Fruit fly (Drosophila melanogaster): ENCODE measurements around the gene CG1394.
A peak's percentile ranks its signal among the peaks of the same experiment; 100 is the strongest.

The CG1394 gene

DNA sequence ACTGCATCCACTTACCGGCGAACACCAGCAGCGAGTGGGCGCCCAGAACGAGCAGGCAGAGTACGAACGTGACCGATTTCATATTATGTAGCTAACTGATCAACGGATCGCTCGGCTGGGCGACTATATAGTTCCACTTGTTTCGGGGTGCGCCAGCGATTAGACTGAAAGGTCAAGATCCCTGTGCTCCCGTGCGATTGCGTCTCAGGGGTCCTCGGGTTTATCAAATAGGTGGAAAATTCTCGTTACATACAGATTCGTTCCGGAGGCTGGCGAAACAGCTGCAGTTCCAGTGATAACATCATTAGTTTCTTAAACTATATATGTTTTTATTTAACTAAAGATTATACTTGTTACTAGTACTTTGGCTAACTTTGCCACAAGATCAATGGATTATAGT, 30.3 kb downstream of the CG1394 start, which contains the start of gene ssp7:
Gene ssp7 (minus strand): TSS at position 101 of the 400 bp plus-strand sequence.
- no peak for TF ChIP-seq Camta (GFP tag; optimal IDR thresholded peaks at IDR 0.05)
- no peak for TF ChIP-seq grau (tag; optimal IDR thresholded peaks at IDR 0.05)
- TF ChIP-seq CG34376 (GFP tag; optimal IDR thresholded peaks at IDR 0.05), result peak; percentile 20

DNA sequence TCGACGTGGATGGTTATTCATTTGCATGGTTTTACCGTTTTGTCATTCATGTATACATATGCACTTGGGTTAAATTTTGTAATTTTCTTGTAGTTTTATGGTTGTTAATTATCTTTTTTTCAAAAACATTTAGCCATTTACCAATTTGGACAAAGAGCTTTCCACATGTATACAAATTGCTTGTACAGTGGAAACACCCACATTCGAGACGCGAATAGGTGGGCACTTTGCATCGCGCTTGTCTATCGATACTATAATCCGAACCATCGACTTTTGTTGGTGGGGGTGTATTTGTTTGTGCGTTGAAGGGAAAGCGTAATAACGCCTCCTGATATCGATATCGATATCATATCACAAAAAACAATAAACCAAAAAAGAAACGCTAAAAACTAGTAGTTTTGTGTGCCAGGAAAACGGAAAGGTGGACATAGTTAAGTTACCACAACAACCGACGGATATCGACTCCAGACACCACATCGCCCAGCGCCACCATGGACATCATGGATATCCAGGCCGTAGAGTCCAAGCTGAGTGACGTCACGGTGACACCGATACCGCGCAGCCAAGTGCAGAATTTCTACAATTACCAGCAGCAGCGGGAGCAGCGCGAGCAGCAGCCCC, 32.8 kb downstream of the CG1394 start, which contains the start of gene CDK2AP1:
Gene CDK2AP1 (plus strand): TSS at position 294 of the 621 bp plus-strand sequence.
- TF ChIP-seq CG13624 (GFP tag; optimal IDR thresholded peaks at IDR 0.05) (peak; percentile 77), dpn (GFP tag; optimal IDR thresholded peaks at IDR 0.05) (peak in 1 of 2 experiments; percentile 37), CG4617 (GFP tag; optimal IDR thresholded peaks at IDR 0.05; ENCODE audit: borderline replicate concordance) (peak; percentile 54), Chrac-16 (GFP tag; optimal IDR thresholded peaks at IDR 0.05) (peak; percentile 3), CG14014 (GFP tag; IDR thresholded peaks at IDR 0.05) (0 out of 2 replicates have a peak, but pooled peaks have one; percentile 17), CHES-1-like (GFP tag; optimal IDR thresholded peaks at IDR 0.05) (peak; percentile 13), CG5245 (GFP tag; optimal IDR thresholded peaks at IDR 0.05) (no peak), ssp (GFP tag; IDR thresholded peaks at IDR 0.05) (peak; percentile 96), slbo (GFP tag; IDR thresholded peaks at IDR 0.05) (peak; percentile 55), Atf6 (GFP tag; IDR thresholded peaks at IDR 0.05) (no peak), CG15269 (tag; optimal IDR thresholded peaks at IDR 0.05) (peak; percentile 24), CG13775 (GFP tag; optimal IDR thresholded peaks at IDR 0.05) (peak; percentile 25), MBD-R2 (GFP tag; IDR thresholded peaks at IDR 0.05) (peak; percentile 41; the same call in 1 of the 2 replicates), trem (tag; optimal IDR thresholded peaks at IDR 0.05) (peak; percentile 44), CG7357 (GFP tag; IDR thresholded peaks at IDR 0.05) (peak; percentile 98), sob (GFP tag; IDR thresholded peaks at IDR 0.05) (peak; percentile 27; the same call in 1 of the 2 replicates), tx (GFP tag; optimal IDR thresholded peaks at IDR 0.05) (peak; percentile 3), Nf-YB (GFP tag; optimal IDR thresholded peaks at IDR 0.05) (no peak), E2f2 (GFP tag; IDR thresholded peaks at IDR 0.05) (0 out of 2 replicates have a peak, but pooled peaks have one; percentile 7), Awh (GFP tag; IDR thresholded peaks at IDR 0.05) (no peak), inv (GFP tag; IDR thresholded peaks at IDR 0.05; ENCODE audit: partially characterized antibody) (peak; percentile 58), CG12769 (tag; optimal IDR thresholded peaks at IDR 0.05) (no peak), vnd (GFP tag; IDR thresholded peaks at IDR 0.05; ENCODE audit: partially characterized antibody) (peak; percentile 70), CG9932 (GFP tag; IDR thresholded peaks at IDR 0.05) (peak; percentile 55; the same call in 1 of the 2 replicates), dm (GFP tag; optimal IDR thresholded peaks at IDR 0.05) (peak; percentile 14), CG43689 (GFP tag; IDR thresholded peaks at IDR 0.05) (no peak), vvl (GFP tag; IDR thresholded peaks at IDR 0.05) (peak; percentile 63), CG6654 (GFP tag; optimal IDR thresholded peaks at IDR 0.05) (no peak), sens (GFP tag) (peak; percentile 91), Aef1 (GFP tag; IDR thresholded peaks at IDR 0.05) (peak; percentile 25; the same call in 1 of the 3 replicates), Myb (GFP tag; optimal IDR thresholded peaks at IDR 0.05) (peak; percentile 57), CG15514 (GFP tag; optimal IDR thresholded peaks at IDR 0.05) (peak; percentile 68), Antp (GFP tag; optimal IDR thresholded peaks at IDR 0.05) (peak; percentile 36), fu2 (GFP tag; optimal IDR thresholded peaks at IDR 0.05) (peak; percentile 26), hbn (GFP tag; IDR thresholded peaks at IDR 0.05; ENCODE audit: partially characterized antibody) (peak; percentile 56; the same call in 1 of the 2 replicates), CG12219 (GFP tag; optimal IDR thresholded peaks at IDR 0.05) (no peak), pnt (GFP tag; optimal IDR thresholded peaks at IDR 0.05) (peak; percentile 50), CG30403 (GFP tag; optimal IDR thresholded peaks at IDR 0.05) (peak; percentile 21), grau (tag; optimal IDR thresholded peaks at IDR 0.05) (peak; percentile 33), CG2712 (tag; optimal IDR thresholded peaks at IDR 0.05) (peak; percentile 39), CG17328 (GFP tag; IDR thresholded peaks at IDR 0.05) (peak; percentile 39; the same call in 1 of the 2 replicates), CG7786 (GFP tag; optimal IDR thresholded peaks at IDR 0.05) (peak; percentile 25), Hr3 (GFP tag; optimal IDR thresholded peaks at IDR 0.05) (peak; percentile 23), ERR (GFP tag; optimal IDR thresholded peaks at IDR 0.05) (no peak), CG1024 (GFP tag; IDR thresholded peaks at IDR 0.05) (peak; percentile 78), B-H2 (GFP tag; optimal IDR thresholded peaks at IDR 0.05) (peak; percentile 11)
